Worm (Caenorhabditis elegans): ENCODE results near the gene ctr-9.

Gene ctr-9

DNA sequence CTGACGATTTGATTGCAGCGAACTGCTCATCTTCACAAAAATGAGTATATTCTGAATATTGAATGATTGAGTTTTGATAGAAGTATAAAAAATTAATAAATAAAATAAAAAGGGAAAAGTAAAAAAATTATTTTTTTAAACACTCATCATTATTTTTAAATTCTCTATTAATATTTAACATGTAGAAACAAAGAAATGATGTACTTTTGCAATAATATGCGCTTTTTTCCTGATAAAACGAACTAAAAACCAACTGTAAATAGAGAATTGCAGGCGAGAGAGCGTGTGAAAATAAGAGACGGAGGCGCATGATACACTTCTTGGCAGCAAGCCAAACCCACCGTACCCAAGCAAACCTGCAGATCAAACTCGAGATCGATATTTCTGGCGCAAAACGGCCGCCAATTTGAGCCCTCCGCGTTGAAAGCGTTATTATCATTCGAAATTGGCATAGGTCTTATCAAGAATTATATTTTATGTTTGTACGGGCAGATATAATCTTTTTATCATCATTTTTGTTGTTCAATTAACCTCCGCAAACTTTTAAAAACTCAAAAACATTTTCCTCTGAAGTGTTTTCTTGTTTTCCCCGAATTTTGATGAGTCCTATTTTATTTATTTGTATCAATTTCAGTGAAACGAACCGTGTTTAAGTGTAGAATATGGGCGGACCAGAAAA lies 35.1 kb upstream of the ctr-9 start, which contains the start of the genes rheb-1 and spk-1:
TSS of gene rheb-1 (minus strand) at position 51 of the 679 bp plus-strand sequence.
TSS of gene spk-1 (plus strand) at position 629 of the 679 bp plus-strand sequence.
- TF ChIP-seq lsy-12 (tag; optimal IDR thresholded peaks at IDR 0.05) (peak; percentile 95), nhr-23 (tag; optimal IDR thresholded peaks at IDR 0.05) (peak; percentile 83), nhr-43 (tag; optimal IDR thresholded peaks at IDR 0.05; ENCODE audit: poor library complexity, severe bottlenecking) (peak; percentile 89), fos-1 (tag; optimal IDR thresholded peaks at IDR 0.05) (no peak), R02D3.7 (tag; optimal IDR thresholded peaks at IDR 0.05) (peak; percentile 71), lin-15B (tag; optimal IDR thresholded peaks at IDR 0.05) (peak; percentile 86), nhr-67 (tag; optimal IDR thresholded peaks at IDR 0.05) (no peak), zag-1 (tag; optimal IDR thresholded peaks at IDR 0.05) (no peak), skn-1 (tag; optimal IDR thresholded peaks at IDR 0.05) (peak; percentile 39), tbx-2 (tag; optimal IDR thresholded peaks at IDR 0.05) (peak; percentile 66), hmg-11 (tag; optimal IDR thresholded peaks at IDR 0.05) (peak; percentile 82), pqm-1 (tag; optimal IDR thresholded peaks at IDR 0.05) (peak; percentile 96), ama-1 (optimal IDR thresholded peaks at IDR 0.05) (peak; percentile 65), eor-1 (tag; optimal IDR thresholded peaks at IDR 0.05) (no peak), ztf-11 (tag; optimal IDR thresholded peaks at IDR 0.05) (no peak), nhr-11 (tag; optimal IDR thresholded peaks at IDR 0.05) (peak; percentile 17), nhr-77 (tag; optimal IDR thresholded peaks at IDR 0.05) (no peak), daf-12 (tag; optimal IDR thresholded peaks at IDR 0.05) (no peak), elt-3 (tag; optimal IDR thresholded peaks at IDR 0.05) (no peak), elt-2 (tag; optimal IDR thresholded peaks at IDR 0.05) (peak; percentile 98), nhr-12 (tag; optimal IDR thresholded peaks at IDR 0.05) (no peak), fkh-10 (GFP tag; optimal IDR thresholded peaks at IDR 0.05) (peak; percentile 47), sea-2 (GFP tag; optimal IDR thresholded peaks at IDR 0.05) (no peak), pha-4 (tag; optimal IDR thresholded peaks at IDR 0.05) (peak; percentile 99), mml-1 (tag; optimal IDR thresholded peaks at IDR 0.05) (no peak), jun-1 (tag; optimal IDR thresholded peaks at IDR 0.05) (peak; percentile 90), elt-1 (tag; optimal IDR thresholded peaks at IDR 0.05) (peak; percentile 36), ceh-82 (tag; optimal IDR thresholded peaks at IDR 0.05) (peak; percentile 41), lin-39 (tag; optimal IDR thresholded peaks at IDR 0.05) (peak; percentile 94), snpc-4 (tag; optimal IDR thresholded peaks at IDR 0.05) (peak; percentile 92), nhr-237 (tag; optimal IDR thresholded peaks at IDR 0.05) (no peak), ceh-9 (tag; optimal IDR thresholded peaks at IDR 0.05) (no peak), nhr-25 (tag; optimal IDR thresholded peaks at IDR 0.05) (peak; percentile 90), ceh-28 (tag; optimal IDR thresholded peaks at IDR 0.05) (peak; percentile 91), egl-27 (tag; optimal IDR thresholded peaks at IDR 0.05) (peak; percentile 62), unc-62 (GFP tag; optimal IDR thresholded peaks at IDR 0.05) (peak; percentile 24), mdl-1 (tag; optimal IDR thresholded peaks at IDR 0.05) (peak; percentile 7), ztf-4 (tag; optimal IDR thresholded peaks at IDR 0.05) (peak; percentile 58), nhr-28 (tag; optimal IDR thresholded peaks at IDR 0.05) (no peak), aly-2 (tag; optimal IDR thresholded peaks at IDR 0.05) (no peak), ceh-16 (tag; optimal IDR thresholded peaks at IDR 0.05) (peak; percentile 70), ZK546.5 (tag; optimal IDR thresholded peaks at IDR 0.05) (peak; percentile 90), fkh-2 (tag; optimal IDR thresholded peaks at IDR 0.05) (no peak), egl-5 (tag; optimal IDR thresholded peaks at IDR 0.05) (peak; percentile 61), nhr-76 (tag; optimal IDR thresholded peaks at IDR 0.05) (no peak), unc-39 (tag; optimal IDR thresholded peaks at IDR 0.05) (no peak), nfya-1 (tag; optimal IDR thresholded peaks at IDR 0.05; ENCODE audit: insufficient read depth) (peak; percentile 95)

Measured in whole organism, L3 larva.